Fruit fly (Drosophila melanogaster) whole organism, prepupa: Measurements from ENCODE around the gene CG43219.

Source experiments
- Blimp-1 ChIP-seq: fragments of 200-800 bp; sonication (Bioruptor generic); optimal IDR thresholded peaks from 3 replicates; lab custom pipeline; 2017; ENCODE audit warnings: missing biosample characterization, missing genetic modification characterization, mild to moderate bottlenecking, moderate library complexity, missing genetic modification reagents
- CG10669 ChIP-seq: fragments of 200-800 bp; sonication (Bioruptor generic); optimal IDR thresholded peaks from 3 replicates; lab custom pipeline; 2018; ENCODE audit warnings: missing biosample characterization, mild to moderate bottlenecking, missing genetic modification characterization, moderate library complexity
- CG11294 ChIP-seq: fragments of 200-800 bp; sonication (Bioruptor generic); IDR thresholded peaks from 2 replicates; pipeline ENCODE4 v1.3.6; 2022; ENCODE audit warnings: missing biosample characterization, missing genetic modification characterization
- CG15336 ChIP-seq: fragments of 200-800 bp; sonication (Bioruptor generic); IDR thresholded peaks from 2 replicates; pipeline ENCODE4 v1.3.6; 2022; ENCODE audit warnings: missing biosample characterization, missing genetic modification characterization
- CG16779 ChIP-seq: fragments of 200-800 bp; sonication (Bioruptor generic); optimal IDR thresholded peaks from 3 replicates; lab custom pipeline; 2017; ENCODE audit warnings: missing biosample characterization, mild to moderate bottlenecking, missing genetic modification characterization
- CG31627 ChIP-seq: fragments of 200-800 bp; sonication (Bioruptor generic); optimal IDR thresholded peaks from 3 replicates; lab custom pipeline; 2016; ENCODE audit warnings: missing biosample characterization, missing genetic modification characterization
- CG34406 ChIP-seq: fragments of 200-800 bp; sonication (Bioruptor generic); optimal IDR thresholded peaks from 3 replicates; lab custom pipeline; 2016; ENCODE audit warnings: missing biosample characterization, missing genetic modification characterization
- CG3919 ChIP-seq: fragments of 200-800 bp; sonication (Bioruptor generic); optimal IDR thresholded peaks from 3 replicates; lab custom pipeline; 2016; ENCODE audit warnings: missing biosample characterization, missing genetic modification characterization
- CG4318 ChIP-seq: fragments of 200-800 bp; sonication (Bioruptor generic); optimal IDR thresholded peaks from 3 replicates; lab custom pipeline; 2017; ENCODE audit warnings: missing biosample characterization, mild to moderate bottlenecking, missing genetic modification characterization
- CG6792 ChIP-seq: fragments of 200-800 bp; sonication (Bioruptor generic); optimal IDR thresholded peaks from 3 replicates; lab custom pipeline; 2016; ENCODE audit warnings: missing biosample characterization, missing genetic modification characterization
- CG6808 ChIP-seq: fragments of 200-800 bp; sonication (Bioruptor generic); optimal IDR thresholded peaks from 3 replicates; lab custom pipeline; 2017; ENCODE audit warnings: missing biosample characterization, missing genetic modification characterization, mild to moderate bottlenecking, moderate library complexity, missing genetic modification reagents
- CG6854 ChIP-seq: fragments of 200-800 bp; sonication (Bioruptor generic); optimal IDR thresholded peaks from 2 replicates; lab custom pipeline; 2017; ENCODE audit warnings: missing biosample characterization, mild to moderate bottlenecking, missing genetic modification characterization
- CG7368 ChIP-seq: fragments of 200-800 bp; sonication (Bioruptor generic); optimal IDR thresholded peaks from 3 replicates; lab custom pipeline; 2016; ENCODE audit warnings: missing biosample characterization, missing genetic modification characterization
- CG8119 ChIP-seq: fragments of 200-800 bp; sonication (Bioruptor generic); IDR thresholded peaks from 3 replicates; pipeline ENCODE4 v1.3.6; 2022; ENCODE audit warnings: missing biosample characterization, missing genetic modification characterization
- CG8319 ChIP-seq: fragments of 200-800 bp; sonication (Bioruptor generic); optimal IDR thresholded peaks from 3 replicates; lab custom pipeline; 2016; ENCODE audit warnings: missing biosample characterization, missing genetic modification characterization
- CG8632 ChIP-seq: fragments of 200-800 bp; sonication (Bioruptor generic); optimal IDR thresholded peaks from 3 replicates; lab custom pipeline; 2016; ENCODE audit warnings: missing biosample characterization, missing genetic modification characterization
- CG9139 ChIP-seq: fragments of 200-800 bp; sonication (Bioruptor generic); optimal IDR thresholded peaks from 3 replicates; lab custom pipeline; 2017; ENCODE audit warnings: missing biosample characterization, mild to moderate bottlenecking, missing genetic modification characterization
- Eip78C ChIP-seq: fragments of 200-800 bp; sonication (Bioruptor generic); peaks from one replicate; lab custom pipeline; 2016; ENCODE audit warnings: missing biosample characterization, missing genetic modification characterization
- Eip93F ChIP-seq: fragments of 200-800 bp; sonication (Bioruptor generic); optimal IDR thresholded peaks from 2 replicates; lab custom pipeline; 2016; ENCODE audit warnings: missing biosample characterization, mild to moderate bottlenecking, missing genetic modification characterization
- Ets96B ChIP-seq: fragments of 200-800 bp; optimal IDR thresholded peaks from 2 replicates; lab custom pipeline; 2019; ENCODE audit warnings: missing biosample characterization, mild to moderate bottlenecking, missing genetic modification characterization, moderate library complexity
- Gug ChIP-seq: fragments of 200-800 bp; sonication (Bioruptor generic); IDR thresholded peaks from 2 replicates; pipeline ENCODE4 v1.3.6; 2022; ENCODE audit warnings: missing biosample characterization, missing genetic modification characterization
- Hr4 ChIP-seq: fragments of 200-800 bp; sonication (Bioruptor generic); optimal IDR thresholded peaks from 3 replicates; lab custom pipeline; 2016; ENCODE audit warnings: missing biosample characterization, missing genetic modification characterization
- Lpt ChIP-seq: fragments of 200-800 bp; sonication (Bioruptor generic); optimal IDR thresholded peaks from 3 replicates; lab custom pipeline; 2016; ENCODE audit warnings: missing biosample characterization, missing genetic modification characterization
- Met ChIP-seq: fragments of 200-800 bp; sonication (Bioruptor generic); optimal IDR thresholded peaks from 3 replicates; lab custom pipeline; 2016; ENCODE audit warnings: missing biosample characterization, missing genetic modification characterization
- OdsH ChIP-seq: fragments of 200-800 bp; sonication (Bioruptor generic); optimal IDR thresholded peaks from 3 replicates; lab custom pipeline; 2016; ENCODE audit warnings: missing biosample characterization, missing genetic modification characterization
- Smox ChIP-seq: fragments of 200-800 bp; sonication (Bioruptor generic); optimal IDR thresholded peaks from 3 replicates; lab custom pipeline; 2016; ENCODE audit warnings: missing biosample characterization, missing genetic modification characterization
- Sox14 ChIP-seq: fragments of 200-800 bp; sonication (Bioruptor generic); optimal IDR thresholded peaks from 3 replicates; lab custom pipeline; 2016; ENCODE audit warnings: missing biosample characterization, missing genetic modification characterization
- achi ChIP-seq: fragments of 200-800 bp; sonication (Bioruptor generic); optimal IDR thresholded peaks from 3 replicates; lab custom pipeline; 2016; ENCODE audit warnings: missing biosample characterization, missing genetic modification characterization
- acj6 ChIP-seq: fragments of 200-800 bp; sonication (Bioruptor generic); optimal IDR thresholded peaks from 3 replicates; lab custom pipeline; 2016; ENCODE audit warnings: missing biosample characterization, missing genetic modification characterization
- cyc ChIP-seq: fragments of 200-800 bp; sonication (Bioruptor generic); optimal IDR thresholded peaks from 3 replicates; lab custom pipeline; 2016; ENCODE audit warnings: missing biosample characterization, missing genetic modification characterization
- dac ChIP-seq: fragments of 200-800 bp; sonication (Bioruptor generic); optimal IDR thresholded peaks from 2 replicates; lab custom pipeline; 2017; ENCODE audit warnings: missing biosample characterization, mild to moderate bottlenecking, missing genetic modification characterization
- dsx ChIP-seq: fragments of 200-800 bp; optimal IDR thresholded peaks from 3 replicates; lab custom pipeline; 2019; ENCODE audit warnings: missing biosample characterization, mild to moderate bottlenecking, missing genetic modification characterization, moderate library complexity; ENCODE audit not compliant: poor library complexity, severe bottlenecking
- eg ChIP-seq: fragments of 200-800 bp; sonication (Bioruptor generic); IDR thresholded peaks from 3 replicates; pipeline ENCODE4 v1.3.6; 2022; ENCODE audit warnings: missing biosample characterization, missing genetic modification characterization
- esn ChIP-seq: fragments of 200-800 bp; sonication (Bioruptor generic); optimal IDR thresholded peaks from 2 replicates; lab custom pipeline; 2016; ENCODE audit warnings: missing biosample characterization, mild to moderate bottlenecking, missing genetic modification characterization, moderate library complexity
- fd85E ChIP-seq: fragments of 200-800 bp; sonication (Bioruptor generic); optimal IDR thresholded peaks from 3 replicates; lab custom pipeline; 2016; ENCODE audit warnings: missing biosample characterization, missing genetic modification characterization
- fkh ChIP-seq: fragments of 200-800 bp; sonication (Bioruptor generic); optimal IDR thresholded peaks from 3 replicates; lab custom pipeline; 2017; ENCODE audit warnings: missing biosample characterization, mild to moderate bottlenecking, missing genetic modification characterization, moderate library complexity
- lz ChIP-seq: fragments of 200-800 bp; sonication (Bioruptor generic); optimal IDR thresholded peaks from 3 replicates; lab custom pipeline; 2016; ENCODE audit warnings: missing biosample characterization, missing genetic modification characterization
- pdm3 ChIP-seq: fragments of 200-800 bp; sonication (Bioruptor generic); optimal IDR thresholded peaks from 3 replicates; lab custom pipeline; 2016; ENCODE audit warnings: missing biosample characterization, missing genetic modification characterization
- salr ChIP-seq, 2 experiments: fragments of 200-800 bp; sonication (Bioruptor generic); optimal IDR thresholded peaks; 3 replicates each; lab custom pipeline; 2016 to 2018; ENCODE audit warnings: missing biosample characterization in 2 of 2, missing genetic modification characterization in 2 of 2, mild to moderate bottlenecking in 1 of 2
- spab ChIP-seq: fragments of 200-800 bp; sonication (Bioruptor generic); optimal IDR thresholded peaks from 2 replicates; lab custom pipeline; 2017; ENCODE audit warnings: missing biosample characterization, mild to moderate bottlenecking, missing genetic modification characterization, missing genetic modification reagents
- svp ChIP-seq: fragments of 200-800 bp; sonication (Bioruptor generic); peaks from one replicate; lab custom pipeline; 2016; ENCODE audit warnings: missing biosample characterization, missing genetic modification characterization
- vri ChIP-seq: fragments of 200-800 bp; sonication (Bioruptor generic); optimal IDR thresholded peaks from 3 replicates; lab custom pipeline; 2016; ENCODE audit warnings: missing biosample characterization, mild to moderate bottlenecking, missing genetic modification characterization

CG43219 gene

DNA sequence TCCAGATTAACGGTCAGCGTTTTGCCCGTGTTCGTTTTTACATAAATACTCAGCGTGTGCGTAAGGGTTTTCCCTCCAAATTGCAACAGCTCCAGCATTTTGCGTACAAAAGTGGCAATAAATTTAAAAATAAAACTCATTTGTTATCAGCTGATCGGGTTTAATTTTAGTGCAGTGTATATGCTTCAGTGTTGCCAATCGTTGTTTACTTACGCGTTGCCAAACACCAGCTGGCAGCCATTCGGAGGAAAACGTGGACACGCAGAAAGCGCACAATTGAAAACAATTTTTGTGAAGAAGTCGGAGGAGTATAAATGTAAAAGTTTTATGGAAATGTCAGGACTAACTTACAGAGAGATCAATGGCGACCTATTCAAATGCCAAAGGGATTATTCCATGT, 23.6 kb upstream of the CG43219 start, which contains the start of the genes Targ3 and park (continued):
- TF ChIP-seq pdm3 (peak; percentile 31), spab (GFP tag; lab: Kevin White, UChicago) (no peak), Eip78C (GFP tag; lab: Kevin White, UChicago) (peak; percentile 33), CG4318 (GFP tag; lab: Kevin White, UChicago) (no peak), Sox14 (GFP tag; lab: Kevin White, UChicago) (peak; percentile 40), CG6792 (GFP tag; lab: Kevin White, UChicago) (no peak), CG6854 (GFP tag; lab: Kevin White, UChicago) (no peak), dsx (GFP tag; lab: Kevin White, UChicago) (no peak), Blimp-1 (GFP tag; lab: Kevin White, UChicago) (no peak), Lpt (GFP tag; lab: Kevin White, UChicago) (no peak), CG7368 (GFP tag; lab: Kevin White, UChicago) (no peak), CG9139 (GFP tag; lab: Kevin White, UChicago) (no peak), dac (no peak), cyc (GFP tag; lab: Kevin White, UChicago) (no peak), svp (GFP tag; lab: Kevin White, UChicago) (no peak), eg (GFP tag; lab: Robert Waterston, UW) (no peak), CG34406 (GFP tag; lab: Kevin White, UChicago) (peak; percentile 25), vri (GFP tag; lab: Kevin White, UChicago) (peak; percentile 43), acj6 (peak; percentile 39), salr (GFP tag; optimal IDR thresholded peaks at IDR 0.05; lab: Kevin White, UChicago) (no peak), CG8119 (GFP tag; lab: Robert Waterston, UW) (no peak), Gug (GFP tag; lab: Robert Waterston, UW) (no peak), fkh (GFP tag; lab: Kevin White, UChicago) (peak; percentile 100), lz (GFP tag; lab: Kevin White, UChicago) (peak; percentile 7), CG31627 (GFP tag; lab: Kevin White, UChicago) (peak; percentile 68), CG8632 (GFP tag; lab: Kevin White, UChicago) (no peak), CG6808 (GFP tag; lab: Kevin White, UChicago) (no peak), Met (no peak), CG3919 (GFP tag; lab: Kevin White, UChicago) (no peak), CG16779 (no peak)

DNA sequence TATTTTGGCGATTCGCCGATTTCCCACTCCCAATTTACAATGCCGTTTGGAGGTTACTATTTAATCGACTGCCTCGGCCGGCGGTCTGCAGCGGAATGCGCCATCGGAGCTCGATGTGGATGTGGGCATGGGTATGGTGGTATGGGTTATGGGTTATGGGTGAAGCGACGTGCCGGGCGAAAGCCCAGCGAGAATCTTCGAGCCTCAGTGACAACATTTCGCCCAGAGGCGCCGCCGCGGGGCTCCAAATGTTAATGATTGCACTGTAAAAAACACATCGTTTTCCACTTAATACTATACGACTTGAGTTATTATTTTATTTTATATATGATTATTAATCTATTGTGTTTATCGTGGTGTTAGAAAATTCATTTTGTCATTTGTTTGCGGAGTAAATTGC, 19.6 kb upstream of the CG43219 start:
- peak; percentile 49; the same call in 2 of the 3 replicates for TF ChIP-seq CG8119 (GFP tag; lab: Robert Waterston, UW)
- TF ChIP-seq svp (GFP tag; lab: Kevin White, UChicago), result peak; percentile 96
- 0 out of 2 replicates have a peak, but pooled peaks have one; percentile 29 for TF ChIP-seq CG11294 (GFP tag; lab: Robert Waterston, UW)
- no peak for TF ChIP-seq salr (GFP tag; optimal IDR thresholded peaks at IDR 0.05; lab: Kevin White, UChicago)
- TF ChIP-seq CG4318 (GFP tag; lab: Kevin White, UChicago), result peak; percentile 5
- TF ChIP-seq Gug (GFP tag; lab: Robert Waterston, UW), result no peak
- peak; percentile 37 for TF ChIP-seq Eip78C (GFP tag; lab: Kevin White, UChicago)
- TF ChIP-seq OdsH (GFP tag; lab: Kevin White, UChicago), result peak; percentile 29
- TF ChIP-seq eg (GFP tag; lab: Robert Waterston, UW), result peak; percentile 26; the same call in 1 of the 3 replicates
- TF ChIP-seq CG8319 (GFP tag; lab: Kevin White, UChicago), result no peak
- TF ChIP-seq Ets96B (tag; lab: Kevin White, UChicago), result peak; percentile 2
- peak; percentile 12 for TF ChIP-seq esn (GFP tag; lab: Kevin White, UChicago)
- TF ChIP-seq CG10669 (GFP tag; lab: Kevin White, UChicago), result peak; percentile 4
- TF ChIP-seq Met, result no peak
- TF ChIP-seq CG15336 (GFP tag; lab: Robert Waterston, UW), result no peak
- no peak for TF ChIP-seq fd85E (GFP tag; lab: Kevin White, UChicago)
- TF ChIP-seq cyc (GFP tag; lab: Kevin White, UChicago), result no peak
- TF ChIP-seq spab (GFP tag; lab: Kevin White, UChicago), result no peak
- TF ChIP-seq CG34406 (GFP tag; lab: Kevin White, UChicago), result peak; percentile 10
- no peak for TF ChIP-seq Eip93F (GFP tag; lab: Kevin White, UChicago)
- peak; percentile 4 for TF ChIP-seq CG6808 (GFP tag; lab: Kevin White, UChicago)
- TF ChIP-seq Hr4 (GFP tag; lab: Kevin White, UChicago), result peak; percentile 10
- TF ChIP-seq CG16779, result no peak
- no peak for TF ChIP-seq vri (GFP tag; lab: Kevin White, UChicago)
- no peak for TF ChIP-seq dac
- peak; percentile 12 for TF ChIP-seq Smox
- peak; percentile 41 for TF ChIP-seq achi (GFP tag; lab: Kevin White, UChicago)
